Worm (Caenorhabditis elegans) whole organism, early embryonic: ENCODE data around the gene C05E11.6.

ENCODE experiments used
- F13C5.2 ChIP-seq: sonication (generic microtip); optimal IDR thresholded peaks from 2 replicates; lab custom pipeline; 2017; ENCODE audit warnings: mild to moderate bottlenecking, missing genetic modification characterization, inconsistent platforms, missing compliant biosample characterization
- ama-1 ChIP-seq: fragments of 150-350 bp; optimal IDR thresholded peaks from 2 replicates; lab custom pipeline; 2014
- ceh-13 ChIP-seq: fragments of 200-800 bp; sonication (Bioruptor generic); optimal IDR thresholded peaks from 2 replicates; lab custom pipeline; 2018; ENCODE audit warnings: mild to moderate bottlenecking, missing genetic modification characterization, missing compliant biosample characterization
- flt-1 ChIP-seq: fragments of 200-800 bp; sonication (Bioruptor generic); IDR thresholded peaks from 2 replicates; pipeline ENCODE4 v1.3.6; 2022; ENCODE audit warnings: missing genetic modification characterization, missing compliant biosample characterization
- hmg-4 ChIP-seq: fragments of 200-800 bp; sonication (Bioruptor generic); optimal IDR thresholded peaks from 2 replicates; lab custom pipeline; 2018; ENCODE audit warnings: mild to moderate bottlenecking, missing genetic modification characterization, missing compliant biosample characterization
- tbx-11 ChIP-seq: fragments of 200-800 bp; sonication (Bioruptor generic); IDR thresholded peaks from 2 replicates; pipeline ENCODE4 v1.3.6; 2022; ENCODE audit warnings: missing genetic modification characterization, missing compliant biosample characterization
- tbx-37 ChIP-seq: fragments of 200-800 bp; sonication (Bioruptor generic); conservative IDR thresholded peaks from 2 replicates; pipeline ENCODE4 v1.3.6; 2022; ENCODE audit warnings: missing genetic modification reagents, missing genetic modification characterization, missing compliant biosample characterization

ce11 chrX:4585579-4585978 lies 23.6 kb downstream of the C05E11.6 start, which contains the start of gene C05E11.7:
- TF ChIP-seq F13C5.2 (tag; lab: Kevin White, UChicago), result no peak
- TF ChIP-seq ceh-13 (GFP tag; lab: Kevin White, UChicago), result no peak
- TF ChIP-seq ama-1 (lab: Kevin White, UChicago), result no peak
- TF ChIP-seq hmg-4 (GFP tag; lab: Kevin White, UChicago), result no peak
- TF ChIP-seq flt-1 (GFP tag; lab: Robert Waterston, UW), result no peak
- TF ChIP-seq tbx-11 (GFP tag; lab: Robert Waterston, UW), result no peak
- TF ChIP-seq tbx-37 (GFP tag; lab: Robert Waterston, UW), result no peak
